Worm (Caenorhabditis elegans) whole organism, young adult: ENCODE results near the gene dpff-1.

ENCODE experiments used
- D2030.7 ChIP-seq: fragments of 200-800 bp; sonication (Bioruptor generic); IDR thresholded peaks from 2 replicates; pipeline ENCODE4 v1.3.6; 2022; ENCODE audit warnings: missing genetic modification reagents, missing genetic modification characterization, missing compliant biosample characterization
- F22D6.2 ChIP-seq: sonication (generic microtip); optimal IDR thresholded peaks from 2 replicates; lab custom pipeline; 2016; ENCODE audit warnings: mild to moderate bottlenecking, missing genetic modification characterization, missing compliant biosample characterization
- F33H1.4 ChIP-seq: fragments of 200-800 bp; sonication (Bioruptor generic); IDR thresholded peaks from 2 replicates; pipeline ENCODE4 v1.3.6; 2022; ENCODE audit warnings: missing genetic modification reagents, missing genetic modification characterization, missing compliant biosample characterization
- F39B2.1 ChIP-seq: fragments of 200-800 bp; sonication (Bioruptor generic); IDR thresholded peaks from 2 replicates; pipeline ENCODE4 v1.3.6; 2022; ENCODE audit warnings: missing genetic modification reagents, missing genetic modification characterization, missing compliant biosample characterization
- F49E8.2 ChIP-seq: sonication (generic microtip); optimal IDR thresholded peaks from 3 replicates; lab custom pipeline; 2017; ENCODE audit warnings: missing genetic modification characterization, mild to moderate bottlenecking, missing compliant biosample characterization, antibody characterized with exemption, moderate library complexity; ENCODE audit not compliant: insufficient read depth
- F52B5.7 ChIP-seq: sonication (generic microtip); optimal IDR thresholded peaks from 2 replicates; lab custom pipeline; 2016; ENCODE audit warnings: mild to moderate bottlenecking, missing genetic modification characterization, missing compliant biosample characterization
- K11D2.4 ChIP-seq: fragments of 200-800 bp; sonication (Bioruptor generic); IDR thresholded peaks from 2 replicates; pipeline ENCODE4 v1.3.6; 2022; ENCODE audit warnings: missing genetic modification reagents, missing genetic modification characterization, missing compliant biosample characterization
- K12H6.12 ChIP-seq: fragments of 200-800 bp; sonication (Bioruptor generic); optimal IDR thresholded peaks from 2 replicates; lab custom pipeline; 2018; ENCODE audit warnings: mild to moderate bottlenecking, missing genetic modification characterization, missing compliant biosample characterization
- Y56A3A.18 ChIP-seq: fragments of 200-800 bp; sonication (Bioruptor generic); IDR thresholded peaks from 2 replicates; pipeline ENCODE4 v1.3.6; 2022; ENCODE audit warnings: missing genetic modification reagents, missing genetic modification characterization, missing compliant biosample characterization
- Y67H2A.10 ChIP-seq: fragments of 200-800 bp; sonication (Bioruptor generic); conservative IDR thresholded peaks from 2 replicates; pipeline ENCODE4 v1.3.6; 2022; ENCODE audit warnings: missing genetic modification reagents, missing genetic modification characterization, missing compliant biosample characterization
- akir-1 ChIP-seq: fragments of 200-800 bp; sonication (Bioruptor generic); optimal IDR thresholded peaks from 2 replicates; lab custom pipeline; 2018; ENCODE audit warnings: mild to moderate bottlenecking, missing genetic modification characterization, moderate library complexity, missing compliant biosample characterization
- ama-1 ChIP-seq, 3 experiments: fragments of 150-350 bp in 1 of 3; sonication (generic microtip) in 2 of 3; optimal IDR thresholded peaks; 2 replicates each; lab custom pipeline; 2014 to 2018; ENCODE audit warnings: missing biosample characterization in 2 of 3, missing genetic modification characterization in 2 of 3, missing genetic modification reagents in 2 of 3
- athp-1 ChIP-seq: sonication (generic microtip); optimal IDR thresholded peaks from 2 replicates; lab custom pipeline; 2017; ENCODE audit warnings: mild to moderate bottlenecking, missing genetic modification characterization, missing compliant biosample characterization
- attf-3 ChIP-seq: fragments of 200-800 bp; sonication (Bioruptor generic); conservative IDR thresholded peaks from 2 replicates; pipeline ENCODE4 v1.3.6; 2022; ENCODE audit warnings: missing genetic modification reagents, missing genetic modification characterization, missing compliant biosample characterization
- cebp-1 ChIP-seq, 2 experiments: fragments of 200-800 bp in 1 of 2; sonication (Bioruptor generic) in 1 of 2; sonication (generic microtip) in 1 of 2; IDR thresholded peaks in 1 of 2; optimal IDR thresholded peaks in 1 of 2; 2 replicates each; pipeline versions ENCODE4 v1.3.6 to Lab custom; 2017 to 2022; ENCODE audit warnings: missing compliant biosample characterization in 2 of 2, missing genetic modification characterization in 2 of 2, mild to moderate bottlenecking in 1 of 2, missing genetic modification reagents in 1 of 2, moderate library complexity in 1 of 2
- dox-1 ChIP-seq: fragments of 200-800 bp; sonication (Bioruptor generic); IDR thresholded peaks from 2 replicates; pipeline ENCODE4 v1.3.6; 2022; ENCODE audit warnings: missing genetic modification reagents, missing genetic modification characterization, missing compliant biosample characterization
- hlh-26 ChIP-seq: fragments of 200-800 bp; sonication (Bioruptor generic); conservative IDR thresholded peaks from 2 replicates; pipeline ENCODE4 v1.3.6; 2022; ENCODE audit warnings: missing genetic modification reagents, missing genetic modification characterization, missing compliant biosample characterization
- hmg-1.2 ChIP-seq: fragments of 200-800 bp; sonication (Bioruptor generic); IDR thresholded peaks from 2 replicates; pipeline ENCODE4 v1.3.6; 2022; ENCODE audit warnings: missing genetic modification reagents, missing genetic modification characterization, missing compliant biosample characterization
- hmg-20 ChIP-seq: fragments of 200-800 bp; sonication (Bioruptor generic); IDR thresholded peaks from 2 replicates; pipeline ENCODE4 v1.3.6; 2022; ENCODE audit warnings: missing genetic modification reagents, missing genetic modification characterization, missing compliant biosample characterization
- hrde-1 ChIP-seq: sonication (generic microtip); optimal IDR thresholded peaks from 2 replicates; lab custom pipeline; 2016; ENCODE audit warnings: missing genetic modification characterization, mild to moderate bottlenecking, missing compliant biosample characterization, moderate library complexity, missing genotype, missing genetic modification reagents, borderline replicate concordance
- hsf-1 ChIP-seq: fragments of 200-800 bp; sonication (Bioruptor generic); IDR thresholded peaks from 2 replicates; pipeline ENCODE4 v1.3.6; 2022; ENCODE audit warnings: missing genetic modification reagents, missing genetic modification characterization, missing compliant biosample characterization
- lag-1 ChIP-seq: fragments of 200-800 bp; sonication (Bioruptor generic); IDR thresholded peaks from 2 replicates; pipeline ENCODE4 v1.3.6; 2022; ENCODE audit warnings: missing genetic modification reagents, missing genetic modification characterization, missing compliant biosample characterization
- let-526 ChIP-seq: fragments of 200-800 bp; sonication (Bioruptor generic); IDR thresholded peaks from 2 replicates; pipeline ENCODE4 v1.3.6; 2022; ENCODE audit warnings: missing genetic modification reagents, missing genetic modification characterization, missing compliant biosample characterization
- lin-26 ChIP-seq: fragments of 200-800 bp; sonication (Bioruptor generic); IDR thresholded peaks from 2 replicates; pipeline ENCODE4 v1.3.6; 2022; ENCODE audit warnings: missing genetic modification reagents, missing genetic modification characterization, missing compliant biosample characterization
- lin-35 ChIP-seq, 3 experiments: fragments of 150-350 bp in 2 of 3; sonication (generic microtip) in 1 of 3; optimal IDR thresholded peaks; 2 replicates each; lab custom pipeline; 2014 to 2018; ENCODE audit warnings: missing biosample characterization in 3 of 3, missing genetic modification characterization in 3 of 3, missing genetic modification reagents in 3 of 3
- lin-54 ChIP-seq: fragments of 200-800 bp; sonication (Bioruptor generic); optimal IDR thresholded peaks from 2 replicates; lab custom pipeline; 2018; ENCODE audit warnings: mild to moderate bottlenecking, missing genetic modification characterization, missing compliant biosample characterization
- lir-1 ChIP-seq: fragments of 200-800 bp; sonication (Bioruptor generic); conservative IDR thresholded peaks from 2 replicates; pipeline ENCODE4 v1.3.6; 2022; ENCODE audit warnings: missing genetic modification reagents, missing genetic modification characterization, missing compliant biosample characterization
- lsy-27 ChIP-seq: sonication (generic microtip); optimal IDR thresholded peaks from 2 replicates; lab custom pipeline; 2017; ENCODE audit warnings: missing genetic modification characterization, mild to moderate bottlenecking, missing compliant biosample characterization, antibody characterized with exemption, missing genotype, borderline replicate concordance; ENCODE audit not compliant: insufficient read depth
- mcd-1 ChIP-seq: fragments of 200-800 bp; sonication (Bioruptor generic); IDR thresholded peaks from 2 replicates; pipeline ENCODE4 v1.3.6; 2022; ENCODE audit warnings: missing genetic modification reagents, missing genetic modification characterization, missing compliant biosample characterization
- mxl-1 ChIP-seq: sonication (generic microtip); optimal IDR thresholded peaks from 2 replicates; lab custom pipeline; 2016; ENCODE audit warnings: missing genetic modification characterization, missing compliant biosample characterization
- nfya-1 ChIP-seq: sonication (generic microtip); optimal IDR thresholded peaks from 2 replicates; lab custom pipeline; 2017; ENCODE audit warnings: antibody characterized with exemption, missing compliant biosample characterization, missing genetic modification characterization, borderline replicate concordance; ENCODE audit not compliant: insufficient read depth
- nfya-2 ChIP-seq: fragments of 200-800 bp; sonication (Bioruptor generic); IDR thresholded peaks from 2 replicates; pipeline ENCODE4 v1.3.6; 2022; ENCODE audit warnings: missing genetic modification reagents, missing genetic modification characterization, missing compliant biosample characterization
- nfyb-1 ChIP-seq: fragments of 200-800 bp; sonication (Bioruptor generic); IDR thresholded peaks from 2 replicates; pipeline ENCODE4 v1.3.6; 2022; ENCODE audit warnings: missing genetic modification reagents, missing genetic modification characterization, missing compliant biosample characterization
- pha-4 ChIP-seq: fragments of 150-350 bp; sonication (generic microtip); optimal IDR thresholded peaks from 2 replicates; lab custom pipeline; 2014; ENCODE audit warnings: missing biosample characterization, missing genetic modification reagents, missing genetic modification characterization
- rec-8 ChIP-seq, 2 experiments: sonication (generic microtip); optimal IDR thresholded peaks; 2 replicates each; lab custom pipeline; 2016; ENCODE audit warnings: mild to moderate bottlenecking in 2 of 2, missing genetic modification characterization in 2 of 2, missing genetic modification reagents in 2 of 2, missing genotype in 2 of 2, missing biosample characterization in 1 of 2, missing compliant biosample characterization in 1 of 2, moderate library complexity in 1 of 2
- repo-1 ChIP-seq: sonication (generic microtip); optimal IDR thresholded peaks from 2 replicates; lab custom pipeline; 2017; ENCODE audit warnings: mild to moderate bottlenecking, missing genetic modification characterization, missing compliant biosample characterization
- somi-1 ChIP-seq: fragments of 200-800 bp; sonication (Bioruptor generic); optimal IDR thresholded peaks from 2 replicates; lab custom pipeline; 2018; ENCODE audit warnings: mild to moderate bottlenecking, missing genetic modification characterization, missing compliant biosample characterization
- tbx-9 ChIP-seq: sonication (generic microtip); optimal IDR thresholded peaks from 2 replicates; lab custom pipeline; 2016; ENCODE audit warnings: borderline replicate concordance, missing genetic modification characterization, inconsistent platforms, missing compliant biosample characterization
- unc-130 ChIP-seq: sonication (generic microtip); optimal IDR thresholded peaks from 2 replicates; lab custom pipeline; 2016; ENCODE audit warnings: missing genetic modification reagents, missing genetic modification characterization, missing compliant biosample characterization
- zfh-2 ChIP-seq: fragments of 200-800 bp; sonication (Bioruptor generic); conservative IDR thresholded peaks from 2 replicates; pipeline ENCODE4 v1.3.6; 2022; ENCODE audit warnings: missing genetic modification reagents, missing genetic modification characterization, missing compliant biosample characterization
- ztf-3 ChIP-seq: fragments of 200-800 bp; sonication (Bioruptor generic); optimal IDR thresholded peaks from 2 replicates; lab custom pipeline; 2018; ENCODE audit warnings: mild to moderate bottlenecking, missing genetic modification characterization, missing compliant biosample characterization

The dpff-1 gene

DNA sequence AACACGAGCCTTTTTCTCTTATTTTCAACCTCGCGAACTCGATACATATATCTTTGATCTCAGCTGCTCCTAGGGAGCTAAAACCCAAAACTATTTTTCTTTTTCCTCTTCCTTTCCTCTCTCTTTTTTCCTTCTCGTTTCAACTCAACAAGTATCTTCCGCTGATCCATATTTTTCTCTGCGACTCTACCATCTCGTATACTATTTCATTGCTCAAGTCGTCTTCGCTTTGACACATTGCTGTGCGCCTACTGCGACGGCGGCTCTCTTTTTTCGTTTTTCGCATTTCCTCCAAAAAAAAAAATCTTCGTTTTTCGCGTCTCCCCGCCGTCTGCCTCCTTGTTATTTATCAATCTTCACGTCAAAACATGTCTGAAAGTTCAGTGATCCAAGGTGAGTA, 43.7 kb upstream of the dpff-1 start:
- TF ChIP-seq Y56A3A.18 (GFP tag; lab: Robert Waterston, UW) (no peak), hmg-1.2 (GFP tag; lab: Robert Waterston, UW) (peak; percentile 77), K12H6.12 (peak; percentile 48), nfya-2 (GFP tag; lab: Robert Waterston, UW) (no peak), unc-130 (GFP tag; lab: Kevin White, UChicago) (no peak), mcd-1 (GFP tag; lab: Robert Waterston, UW) (0 out of 2 replicates have a peak, but pooled peaks have one; percentile 9), akir-1 (GFP tag; lab: Kevin White, UChicago) (no peak), nfya-1 (tag; lab: Kevin White, UChicago) (no peak), Y67H2A.10 (GFP tag; lab: Robert Waterston, UW) (no peak), lag-1 (GFP tag; lab: Robert Waterston, UW) (no peak), dox-1 (GFP tag; lab: Robert Waterston, UW) (no peak), hsf-1 (no peak), hlh-26 (GFP tag; lab: Robert Waterston, UW) (no peak), K11D2.4 (GFP tag; lab: Robert Waterston, UW) (peak; percentile 44; the same call in 1 of the 2 replicates), tbx-9 (no peak), lin-35 (GFP tag; optimal IDR thresholded peaks at IDR 0.05; lab: Kevin White, UChicago) (peak in 1 of 3 experiments; percentile 8), somi-1 (peak; percentile 27), F49E8.2 (tag; lab: Kevin White, UChicago) (no peak), lin-26 (GFP tag; lab: Robert Waterston, UW) (no peak), hrde-1 (no peak), F33H1.4 (no peak), cebp-1 (GFP tag; IDR thresholded peaks at IDR 0.05; lab: Robert Waterston, UW) (no peak), cebp-1 (tag; optimal IDR thresholded peaks at IDR 0.05; lab: Kevin White, UChicago) (peak; percentile 14), attf-3 (GFP tag; lab: Robert Waterston, UW) (no peak), zfh-2 (GFP tag; lab: Robert Waterston, UW) (peak; percentile 65), ama-1 (optimal IDR thresholded peaks at IDR 0.05; lab: Kevin White, UChicago) (peak; percentile 60), ama-1 (GFP tag; optimal IDR thresholded peaks at IDR 0.05; lab: Kevin White, UChicago) (no peak), ztf-3 (peak; percentile 17), lir-1 (GFP tag; lab: Robert Waterston, UW) (no peak), F52B5.7 (tag; lab: Kevin White, UChicago) (no peak)

DNA sequence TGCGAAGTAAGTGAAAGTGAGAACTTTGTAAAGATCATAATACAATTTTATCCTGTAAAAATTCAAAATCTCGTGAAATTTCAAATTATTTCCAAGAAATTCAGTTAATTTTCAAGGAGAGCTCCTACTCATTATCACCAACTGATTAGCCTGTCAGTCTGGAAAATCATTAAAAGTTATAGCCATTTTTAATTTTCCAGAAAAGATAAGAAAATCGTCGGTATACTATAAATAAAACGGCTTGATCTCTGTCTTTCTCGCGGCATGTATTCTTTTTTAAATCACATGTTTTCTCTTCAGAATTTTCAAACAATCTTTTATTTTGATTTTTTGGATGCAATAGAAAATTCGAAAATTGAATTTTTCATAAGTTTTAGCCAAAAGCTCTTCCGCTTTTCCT, 42.8 kb upstream of the dpff-1 start:
- TF ChIP-seq pha-4 (tag; lab: Kevin White, UChicago) (no peak), athp-1 (tag; lab: Kevin White, UChicago) (no peak), D2030.7 (no peak), mxl-1 (tag; lab: Kevin White, UChicago) (no peak), F22D6.2 (tag; lab: Kevin White, UChicago) (no peak), F39B2.1 (GFP tag; lab: Robert Waterston, UW) (no peak), rec-8 (tag; optimal IDR thresholded peaks at IDR 0.05; lab: Kevin White, UChicago) (no peak), lsy-27 (tag; lab: Kevin White, UChicago) (no peak), let-526 (GFP tag; lab: Robert Waterston, UW) (no peak), lin-54 (no peak), repo-1 (no peak), hmg-20 (GFP tag; lab: Robert Waterston, UW) (no peak), hsf-1 (no peak), hrde-1 (no peak), nfyb-1 (no peak)
